Fruit fly (Drosophila melanogaster): Measurements from ENCODE around the gene CG43057.

The CG43057 gene

dm6 chr2L:8279400-8280065, 35.7 kb upstream of the CG43057 start (continued):
- TF ChIP-seq CG12769 (tag; optimal IDR thresholded peaks at IDR 0.05) = no peak
- TF ChIP-seq abd-A (tag; optimal IDR thresholded peaks at IDR 0.05) = no peak
- TF ChIP-seq CG10267 (tag; optimal IDR thresholded peaks at IDR 0.05) = peak; percentile 80
- no peak for TF ChIP-seq fu2 (GFP tag; optimal IDR thresholded peaks at IDR 0.05)
- TF ChIP-seq nerfin-2 (GFP tag; IDR thresholded peaks at IDR 0.05; ENCODE audit: partially characterized antibody) = no peak
- TF ChIP-seq zfh1 (GFP tag; IDR thresholded peaks at IDR 0.05) = peak; percentile 86
- TF ChIP-seq cas (GFP tag; IDR thresholded peaks at IDR 0.05) = no peak
- TF ChIP-seq CG16863 (GFP tag; optimal IDR thresholded peaks at IDR 0.05) = peak; percentile 63
- peak; percentile 52 for TF ChIP-seq CG1529 (GFP tag; optimal IDR thresholded peaks at IDR 0.05)
- peak; percentile 90 for TF ChIP-seq CG10979 (tag; optimal IDR thresholded peaks at IDR 0.05)
- TF ChIP-seq D (optimal IDR thresholded peaks at IDR 0.05) = no peak
- TF ChIP-seq D (GFP tag; optimal IDR thresholded peaks at IDR 0.05) = peak; percentile 73
- TF ChIP-seq CG6683 (GFP tag; optimal IDR thresholded peaks at IDR 0.05) = no peak
- TF ChIP-seq dpn (GFP tag; optimal IDR thresholded peaks at IDR 0.05) = peak; percentile 40 to 62
- TF ChIP-seq MTF-1 (GFP tag; optimal IDR thresholded peaks at IDR 0.05; ENCODE audit: borderline replicate concordance) = peak; percentile 48
- TF ChIP-seq CG12104 (GFP tag; optimal IDR thresholded peaks at IDR 0.05) = peak; percentile 38
- TF ChIP-seq inv (GFP tag; IDR thresholded peaks at IDR 0.05; ENCODE audit: partially characterized antibody) = no peak
- no peak for TF ChIP-seq E2f2 (GFP tag; IDR thresholded peaks at IDR 0.05)
- TF ChIP-seq Dad (GFP tag; optimal IDR thresholded peaks at IDR 0.05) = peak; percentile 52
- peak; percentile 11 for TF ChIP-seq ind (GFP tag; optimal IDR thresholded peaks at IDR 0.05)
- no peak for TF ChIP-seq da (GFP tag; optimal IDR thresholded peaks at IDR 0.05)
- TF ChIP-seq nau (GFP tag; optimal IDR thresholded peaks at IDR 0.05) = no peak
- TF ChIP-seq pfk (GFP tag; optimal IDR thresholded peaks at IDR 0.05) = no peak
- no peak for TF ChIP-seq stwl (tag; optimal IDR thresholded peaks at IDR 0.05)
- TF ChIP-seq Opbp (GFP tag; IDR thresholded peaks at IDR 0.05; ENCODE audit: partially characterized antibody) = no peak
- TF ChIP-seq CG16813 (GFP tag; IDR thresholded peaks at IDR 0.05; ENCODE audit: partially characterized antibody) = no peak
- TF ChIP-seq CG3847 (GFP tag; IDR thresholded peaks at IDR 0.05) = peak; percentile 32; the same call in 1 of the 2 replicates
- 0 out of 3 replicates have a peak, but pooled peaks have one; percentile 34 for TF ChIP-seq so (GFP tag; IDR thresholded peaks at IDR 0.05)
- TF ChIP-seq CG15073 (GFP tag; optimal IDR thresholded peaks at IDR 0.05) = no peak
- TF ChIP-seq CG5245 (GFP tag; optimal IDR thresholded peaks at IDR 0.05) = peak; percentile 60
- peak; percentile 68 for TF ChIP-seq NC2β (GFP tag; optimal IDR thresholded peaks at IDR 0.05)
- no peak for TF ChIP-seq Neu2 (GFP tag; optimal IDR thresholded peaks at IDR 0.05; ENCODE audit: borderline replicate concordance)
- TF ChIP-seq Elba2 (GFP tag; optimal IDR thresholded peaks at IDR 0.05) = no peak
- TF ChIP-seq CG15514 (GFP tag; optimal IDR thresholded peaks at IDR 0.05) = no peak
- TF ChIP-seq sug (tag; optimal IDR thresholded peaks at IDR 0.05) = no peak
- no peak for TF ChIP-seq CG6175 (GFP tag; IDR thresholded peaks at IDR 0.05)
- TF ChIP-seq pnt (GFP tag; optimal IDR thresholded peaks at IDR 0.05) = peak; percentile 49
- TF ChIP-seq CG10147 (GFP tag; optimal IDR thresholded peaks at IDR 0.05) = no peak
- peak; percentile 67 for TF ChIP-seq CG10209 (GFP tag; optimal IDR thresholded peaks at IDR 0.05)
- no peak for TF ChIP-seq Hr39 (optimal IDR thresholded peaks at IDR 0.05)
- TF ChIP-seq CG4707 (GFP tag; optimal IDR thresholded peaks at IDR 0.05) = peak; percentile 25
- peak; percentile 31 for TF ChIP-seq CG4854 (GFP tag; optimal IDR thresholded peaks at IDR 0.05)
- peak; percentile 51 for TF ChIP-seq CG10462 (GFP tag; optimal IDR thresholded peaks at IDR 0.05)
- TF ChIP-seq Lhr (GFP tag; optimal IDR thresholded peaks at IDR 0.05) = peak; percentile 47
- TF ChIP-seq CG2875 (GFP tag; optimal IDR thresholded peaks at IDR 0.05) = peak; percentile 58
- peak; percentile 94 for TF ChIP-seq lbe (GFP tag; optimal IDR thresholded peaks at IDR 0.05)
- TF ChIP-seq CG42726 (GFP tag; IDR thresholded peaks at IDR 0.05; ENCODE audit: partially characterized antibody) = no peak
- TF ChIP-seq ewg (GFP tag; optimal IDR thresholded peaks at IDR 0.05) = peak; percentile 44
- TF ChIP-seq CG14965 (GFP tag; optimal IDR thresholded peaks at IDR 0.05; ENCODE audit: borderline replicate concordance) = no peak

Data from whole organism, embryonic.